Fruit fly (Drosophila melanogaster) whole organism, embryonic: ENCODE data around the gene CG7512.
A peak's percentile ranks its signal among the peaks of the same experiment; 100 is the strongest.

Experiments used
- Bteb2 ChIP-seq: fragments of 200-800 bp; sonication (Bioruptor generic); optimal IDR thresholded peaks from 2 replicates; lab custom pipeline; 2016; ENCODE audit warnings: missing biosample characterization, missing genetic modification characterization
- CG11085 ChIP-seq: fragments of 200-800 bp; sonication (Bioruptor generic); IDR thresholded peaks from 2 replicates; pipeline ENCODE4 v1.3.6; 2022; ENCODE audit warnings: missing biosample characterization, missing genetic modification characterization
- CG11247 ChIP-seq: fragments of 200-800 bp; sonication (Bioruptor generic); IDR thresholded peaks from 2 replicates; pipeline ENCODE4 v1.3.6; 2022; ENCODE audit warnings: missing biosample characterization, missing genetic modification characterization
- CG12769 ChIP-seq: fragments of 200-800 bp; sonication (Bioruptor generic); optimal IDR thresholded peaks from 2 replicates; lab custom pipeline; 2019; ENCODE audit warnings: missing biosample characterization, mild to moderate bottlenecking, missing genetic modification characterization, moderate library complexity
- CG1603 ChIP-seq: fragments of 200-800 bp; sonication (Bioruptor generic); optimal IDR thresholded peaks from 2 replicates; lab custom pipeline; 2019; ENCODE audit warnings: missing biosample characterization, mild to moderate bottlenecking, missing genetic modification characterization, moderate library complexity
- CG16815 ChIP-seq: fragments of 200-800 bp; sonication (Bioruptor generic); optimal IDR thresholded peaks from 3 replicates; lab custom pipeline; 2017; ENCODE audit warnings: missing biosample characterization, mild to moderate bottlenecking, missing genetic modification characterization
- CG1792 ChIP-seq: fragments of 200-800 bp; sonication (Bioruptor generic); optimal IDR thresholded peaks from 2 replicates; lab custom pipeline; 2016; ENCODE audit warnings: missing biosample characterization, missing genetic modification characterization
- CG18262 ChIP-seq: fragments of 200-800 bp; optimal IDR thresholded peaks from 3 replicates; lab custom pipeline; 2019; ENCODE audit warnings: missing biosample characterization, mild to moderate bottlenecking, missing genetic modification characterization, moderate library complexity
- CG2120 ChIP-seq: fragments of 200-800 bp; sonication (Bioruptor generic); optimal IDR thresholded peaks from 3 replicates; lab custom pipeline; 2016; ENCODE audit warnings: missing biosample characterization, missing genetic modification characterization
- CG2678 ChIP-seq: fragments of 200-800 bp; sonication (Bioruptor generic); optimal IDR thresholded peaks from 3 replicates; lab custom pipeline; 2019; ENCODE audit warnings: missing biosample characterization, mild to moderate bottlenecking, missing genetic modification characterization, moderate library complexity
- CG32532 ChIP-seq: fragments of 200-800 bp; sonication (Bioruptor generic); IDR thresholded peaks from 2 replicates; pipeline ENCODE4 v1.3.6; 2022; ENCODE audit warnings: missing biosample characterization, missing genetic modification characterization
- CG4730 ChIP-seq: fragments of 200-800 bp; sonication (Bioruptor generic); IDR thresholded peaks from 2 replicates; pipeline ENCODE4 v1.3.6; 2022; ENCODE audit warnings: missing biosample characterization, missing genetic modification characterization
- CG7963 ChIP-seq: fragments of 200-800 bp; sonication (Bioruptor generic); IDR thresholded peaks from 3 replicates; pipeline ENCODE4 v1.3.6; 2022; ENCODE audit warnings: missing biosample characterization, missing genetic modification characterization; ENCODE audit not compliant: partially characterized antibody
- Dfd ChIP-seq, 2 experiments: fragments of >200 bp; optimal IDR thresholded peaks; 2 replicates each; lab custom pipeline; 2017; ENCODE audit warnings: missing biosample characterization in 2 of 2, missing genetic modification characterization in 2 of 2
- HLH3B ChIP-seq: fragments of 200-800 bp; sonication (Bioruptor generic); IDR thresholded peaks from 2 replicates; pipeline ENCODE4 v1.3.6; 2022; ENCODE audit warnings: missing biosample characterization, missing genetic modification characterization
- Med ChIP-seq: fragments of 200-800 bp; sonication (Bioruptor generic); peaks from one replicate; lab custom pipeline; 2016; ENCODE audit warnings: missing biosample characterization, missing genetic modification characterization, mild to moderate bottlenecking, inconsistent platforms, moderate library complexity
- Meics ChIP-seq: fragments of 200-800 bp; sonication (Bioruptor generic); optimal IDR thresholded peaks from 2 replicates; lab custom pipeline; 2017; ENCODE audit warnings: missing biosample characterization, mild to moderate bottlenecking, missing genetic modification characterization
- Ptx1 ChIP-seq: fragments of 200-800 bp; sonication (Bioruptor generic); IDR thresholded peaks from 2 replicates; pipeline ENCODE4 v1.3.6; 2022; ENCODE audit warnings: missing biosample characterization, missing genetic modification characterization
- Rfx ChIP-seq: fragments of 200-800 bp; sonication (Bioruptor generic); IDR thresholded peaks from 2 replicates; pipeline ENCODE4 v1.3.6; 2022; ENCODE audit warnings: missing biosample characterization, missing genetic modification characterization
- ab ChIP-seq: fragments of 200-800 bp; sonication (Bioruptor generic); optimal IDR thresholded peaks from 2 replicates; lab custom pipeline; 2016; ENCODE audit warnings: missing biosample characterization, missing genetic modification characterization
- al ChIP-seq: fragments of 200-800 bp; sonication (Bioruptor generic); IDR thresholded peaks from 2 replicates; pipeline ENCODE4 v1.3.6; 2022; ENCODE audit warnings: missing biosample characterization, missing genetic modification characterization
- chinmo ChIP-seq: fragments of 200-800 bp; sonication (Bioruptor generic); IDR thresholded peaks from 4 replicates; pipeline ENCODE4 v1.3.6; 2022; ENCODE audit warnings: missing biosample characterization, missing genetic modification characterization; ENCODE audit not compliant: partially characterized antibody
- cwo ChIP-seq: fragments of 200-800 bp; sonication (Bioruptor generic); optimal IDR thresholded peaks from 3 replicates; lab custom pipeline; 2017; ENCODE audit warnings: missing biosample characterization, missing genetic modification characterization, mild to moderate bottlenecking, moderate library complexity, missing genetic modification reagents
- dysf ChIP-seq: fragments of 200-800 bp; sonication (Bioruptor generic); IDR thresholded peaks from 3 replicates; pipeline ENCODE4 v1.3.6; 2022; ENCODE audit warnings: missing biosample characterization, missing genetic modification characterization
- grau ChIP-seq: fragments of 200-800 bp; optimal IDR thresholded peaks from 3 replicates; lab custom pipeline; 2019; ENCODE audit warnings: missing biosample characterization, mild to moderate bottlenecking, missing genetic modification characterization, moderate library complexity
- hkb ChIP-seq, 2 experiments: fragments of 200-800 bp in 1 of 2; fragments of >200 bp in 1 of 2; sonication (Bioruptor generic) in 1 of 2; IDR thresholded peaks in 1 of 2; optimal IDR thresholded peaks in 1 of 2; 2 replicates each; pipeline versions ENCODE4 v1.3.6 to Lab custom; 2017 to 2022; ENCODE audit warnings: missing biosample characterization in 1 of 2, missing genetic modification characterization in 1 of 2
- lmd ChIP-seq: fragments of 200-800 bp; sonication (Bioruptor generic); IDR thresholded peaks from 2 replicates; pipeline ENCODE4 v1.3.6; 2022; ENCODE audit warnings: missing biosample characterization, missing genetic modification characterization
- nom ChIP-seq: fragments of 200-800 bp; sonication (Bioruptor generic); optimal IDR thresholded peaks from 2 replicates; lab custom pipeline; 2017; ENCODE audit warnings: missing biosample characterization, missing genetic modification characterization, mild to moderate bottlenecking, moderate library complexity, missing genetic modification reagents
- ranshi ChIP-seq: fragments of 200-800 bp; sonication (Bioruptor generic); IDR thresholded peaks from 2 replicates; pipeline ENCODE4 v1.3.6; 2022; ENCODE audit warnings: missing biosample characterization, missing genetic modification characterization
- sd ChIP-seq: fragments of 200-800 bp; sonication (Bioruptor generic); optimal IDR thresholded peaks from 3 replicates; lab custom pipeline; 2018; ENCODE audit warnings: missing biosample characterization, mild to moderate bottlenecking, missing genetic modification characterization, moderate library complexity
- sens ChIP-seq: fragments of 200-800 bp; sonication (Bioruptor generic); peaks from one replicate; lab custom pipeline; 2016; ENCODE audit warnings: missing biosample characterization, missing genetic modification characterization
- slbo ChIP-seq: fragments of 200-800 bp; sonication (Bioruptor generic); IDR thresholded peaks from 2 replicates; pipeline ENCODE4 v1.3.6; 2022; ENCODE audit warnings: missing biosample characterization, missing genetic modification characterization
- tio ChIP-seq: fragments of 200-800 bp; sonication (Bioruptor generic); optimal IDR thresholded peaks from 2 replicates; lab custom pipeline; 2017; ENCODE audit warnings: missing biosample characterization, missing genetic modification characterization, inconsistent platforms

Gene CG7512

dm6 chr3L:11542437-11542836 is 28.9 kb downstream of the CG7512 start:
- TF ChIP-seq cwo: no peak
- TF ChIP-seq CG11247 (GFP tag; lab: Robert Waterston, UW): no peak
- TF ChIP-seq Dfd (GFP tag; optimal IDR thresholded peaks at IDR 0.05; lab: Kevin White, UChicago): peak in 1 of 2 experiments; percentile 49
- TF ChIP-seq CG18262 (tag; lab: Kevin White, UChicago): no peak
- no peak for TF ChIP-seq CG11085
- TF ChIP-seq CG1792 (GFP tag; lab: Kevin White, UChicago): no peak
- TF ChIP-seq ab: no peak

dm6 chr3L:11542948-11543347 is 29.4 kb downstream of the CG7512 start:
- TF ChIP-seq CG2678: peak; percentile 16
- TF ChIP-seq CG4730: no peak
- TF ChIP-seq chinmo (GFP tag; lab: Robert Waterston, UW): 0 out of 4 replicates have a peak, but pooled peaks have one; percentile 40
- TF ChIP-seq sd (tag; lab: Kevin White, UChicago): peak; percentile 10
- 0 out of 2 replicates have a peak, but pooled peaks have one; percentile 33 for TF ChIP-seq Rfx (GFP tag; lab: Robert Waterston, UW)
- peak; percentile 45 for TF ChIP-seq CG12769 (tag; lab: Kevin White, UChicago)
- peak; percentile 55 for TF ChIP-seq grau (tag; lab: Kevin White, UChicago)
- TF ChIP-seq sens (GFP tag; lab: Kevin White, UChicago): peak; percentile 77
- TF ChIP-seq CG1603 (tag; lab: Kevin White, UChicago): no peak
- peak; percentile 3 for TF ChIP-seq Meics (GFP tag; lab: Kevin White, UChicago)
- TF ChIP-seq CG7963 (GFP tag; lab: Robert Waterston, UW): no peak
- peak; percentile 26 for TF ChIP-seq CG2120
- peak; percentile 78 for TF ChIP-seq Med (GFP tag; lab: Kevin White, UChicago)
- TF ChIP-seq al (GFP tag; lab: Robert Waterston, UW): no peak
- TF ChIP-seq slbo (GFP tag; lab: Robert Waterston, UW): peak; percentile 23; the same call in 1 of the 2 replicates
- peak; percentile 37; the same call in 1 of the 3 replicates for TF ChIP-seq dysf (GFP tag; lab: Robert Waterston, UW)

dm6 chr3L:11543681-11544299 is 30.3 kb downstream of the CG7512 start:
- TF ChIP-seq tio (GFP tag; lab: Kevin White, UChicago) (peak; percentile 4), lmd (0 out of 2 replicates have a peak, but pooled peaks have one; percentile 16), CG11247 (GFP tag; lab: Robert Waterston, UW) (0 out of 2 replicates have a peak, but pooled peaks have one; percentile 30), Bteb2 (GFP tag; lab: Kevin White, UChicago) (no peak), hkb (optimal IDR thresholded peaks at IDR 0.05; lab: Kevin White, UChicago) (no peak), hkb (GFP tag; IDR thresholded peaks at IDR 0.05; lab: Robert Waterston, UW) (0 out of 2 replicates have a peak, but pooled peaks have one; percentile 20), HLH3B (GFP tag; lab: Robert Waterston, UW) (0 out of 2 replicates have a peak, but pooled peaks have one; percentile 15), CG16815 (GFP tag; lab: Kevin White, UChicago) (no peak), CG32532 (GFP tag; lab: Robert Waterston, UW) (0 out of 2 replicates have a peak, but pooled peaks have one; percentile 34), Ptx1 (GFP tag; lab: Robert Waterston, UW) (0 out of 2 replicates have a peak, but pooled peaks have one; percentile 7), ranshi (GFP tag; lab: Robert Waterston, UW) (no peak), nom (peak; percentile 30)
